Worm (Caenorhabditis elegans) whole organism, L4/young adult: Measurements from ENCODE around the gene ZK177.12.

ENCODE experiments used
- W03F9.2 ChIP-seq: fragments of 150-350 bp; optimal IDR thresholded peaks from 2 replicates; lab custom pipeline; 2014; ENCODE audit warnings: missing biosample characterization, missing genetic modification characterization
- dao-5 ChIP-seq: sonication (generic microtip); optimal IDR thresholded peaks from 2 replicates; lab custom pipeline; 2016; ENCODE audit warnings: missing genotype, missing genetic modification characterization, moderate library complexity, missing compliant biosample characterization
- him-1 ChIP-seq: sonication (generic microtip); optimal IDR thresholded peaks from 2 replicates; lab custom pipeline; 2016; ENCODE audit warnings: missing genotype, missing genetic modification reagents, missing genetic modification characterization, missing compliant biosample characterization

The ZK177.12 gene

DNA sequence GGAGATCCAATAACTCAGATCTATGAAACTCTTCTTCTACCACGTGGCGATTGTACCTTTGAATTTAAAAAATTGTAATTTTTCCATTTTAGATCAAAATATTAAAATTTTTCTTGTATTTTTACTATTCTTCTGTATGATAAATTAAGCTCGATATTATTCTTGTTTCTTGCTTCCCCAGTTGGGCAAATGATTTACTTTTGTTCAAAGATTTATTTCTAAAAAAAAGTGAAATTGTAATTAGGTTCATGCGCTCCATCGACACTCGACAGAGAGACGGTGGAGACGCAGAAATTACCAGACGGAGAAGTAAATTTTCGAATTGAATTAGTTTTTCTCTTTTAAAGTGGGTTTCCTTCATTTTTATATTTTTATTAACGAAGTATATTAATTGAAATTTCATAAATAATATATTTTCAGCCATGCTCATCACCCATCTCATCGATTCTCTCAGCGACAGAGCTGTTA, 15.7 kb upstream of the ZK177.12 start, which contains the start of gene npp-24:
TSS of gene npp-24 (plus strand) at position 51 of the 468 bp plus-strand sequence.
- no peak for TF ChIP-seq W03F9.2
- TF ChIP-seq him-1 (tag; lab: Kevin White, UChicago) = no peak
- no peak for TF ChIP-seq dao-5 (tag; lab: Kevin White, UChicago)

DNA sequence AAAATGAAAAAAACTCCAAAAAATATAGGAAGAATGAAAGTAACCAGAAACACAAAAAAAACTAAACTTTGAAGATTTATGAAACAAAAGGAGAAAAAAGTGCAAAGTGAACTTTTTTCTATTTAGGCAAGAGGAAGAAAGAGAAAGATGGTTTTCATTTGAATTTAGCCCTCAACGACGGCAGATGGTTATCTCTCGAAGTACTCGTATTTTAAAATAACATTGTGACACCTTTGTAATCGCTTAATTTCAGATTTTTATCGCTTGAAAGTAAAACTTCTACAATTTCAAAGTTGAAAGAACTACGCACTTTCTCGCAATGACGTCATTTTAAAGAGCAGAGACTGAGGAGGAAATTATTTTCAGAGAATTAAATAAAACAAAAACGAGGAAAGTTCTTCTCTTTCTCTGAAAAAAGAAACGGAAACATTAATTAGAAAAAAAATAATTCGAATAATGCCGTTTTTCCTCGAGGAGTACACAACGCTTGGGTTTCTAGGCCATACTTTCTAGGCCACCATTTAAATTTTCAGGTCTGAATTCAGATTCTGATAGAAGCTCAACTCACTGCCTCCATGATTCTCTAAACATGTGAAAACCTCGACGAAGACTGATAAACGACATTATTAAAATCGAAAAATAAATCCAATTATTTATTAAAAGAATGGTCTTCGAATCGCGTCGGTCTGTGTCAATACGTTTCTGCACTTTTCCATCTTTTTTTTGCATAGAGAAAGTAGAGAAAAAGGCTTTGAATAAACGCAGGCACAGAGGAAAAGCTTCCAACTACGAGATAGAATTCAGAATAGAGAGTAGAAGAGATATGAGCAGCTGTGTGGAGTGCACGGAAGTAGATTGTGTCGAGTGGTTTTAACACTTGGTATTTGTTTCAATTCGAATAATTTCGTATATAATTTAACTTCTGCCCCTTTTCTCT, 9.8 kb upstream of the ZK177.12 start:
- TF ChIP-seq dao-5 (tag; lab: Kevin White, UChicago) = no peak
- no peak for TF ChIP-seq W03F9.2
- no peak for TF ChIP-seq him-1 (tag; lab: Kevin White, UChicago)

DNA sequence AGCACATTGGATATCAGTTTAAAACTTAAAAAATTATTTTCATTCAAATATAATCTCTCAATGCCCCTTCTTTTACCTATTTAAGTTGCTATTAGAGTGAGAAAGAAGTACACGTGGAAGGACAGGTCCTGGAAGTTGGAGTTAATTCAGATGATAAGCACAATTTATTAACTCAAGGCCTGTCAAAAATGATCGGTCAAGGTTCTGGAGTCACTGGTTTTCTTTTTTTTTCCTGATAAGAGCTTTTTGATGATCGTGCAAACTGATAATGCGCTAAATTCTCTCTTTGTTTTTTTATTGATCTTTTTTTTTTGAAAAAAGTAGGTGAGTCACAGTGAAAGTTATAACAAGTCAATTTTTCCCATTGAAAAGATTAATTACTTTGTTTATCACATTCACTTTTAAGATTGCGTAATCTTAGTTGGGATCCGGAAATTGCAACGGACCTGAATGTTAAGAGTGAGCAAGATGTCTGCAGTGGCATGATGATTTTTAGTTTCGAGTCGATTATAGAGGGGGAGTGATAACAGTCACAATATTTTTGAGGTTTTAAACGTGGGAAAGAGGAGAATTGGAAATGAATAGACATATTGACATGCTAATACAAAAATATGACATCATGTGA, 8.9 kb upstream of the ZK177.12 start:
- TF ChIP-seq him-1 (tag; lab: Kevin White, UChicago) (no peak), dao-5 (tag; lab: Kevin White, UChicago) (no peak), W03F9.2 (no peak)

DNA sequence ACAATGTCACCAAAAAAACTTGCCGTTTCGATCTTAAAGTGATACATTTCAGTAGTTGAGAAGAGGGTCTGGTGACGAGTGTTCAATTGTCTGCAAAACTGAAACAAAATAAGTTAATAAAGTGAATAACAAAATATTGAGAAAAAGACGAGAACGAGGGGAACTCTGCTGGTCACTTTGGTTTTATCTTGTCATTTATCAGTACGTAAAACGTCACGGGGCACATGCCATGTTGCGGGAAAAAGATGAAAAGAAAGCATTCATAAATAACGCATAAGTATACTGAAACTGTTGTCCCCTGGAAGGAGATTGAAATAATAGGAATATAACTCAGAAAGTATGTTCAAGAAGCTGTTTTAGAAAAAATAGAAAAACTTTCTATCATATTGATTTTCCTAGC, 6.7 kb upstream of the ZK177.12 start, which contains the start of gene sahd-1:
TSS of gene sahd-1 (minus strand) at position 100 of the 400 bp plus-strand sequence.
- no peak for TF ChIP-seq him-1 (tag; lab: Kevin White, UChicago)
- no peak for TF ChIP-seq W03F9.2
- no peak for TF ChIP-seq dao-5 (tag; lab: Kevin White, UChicago)

DNA sequence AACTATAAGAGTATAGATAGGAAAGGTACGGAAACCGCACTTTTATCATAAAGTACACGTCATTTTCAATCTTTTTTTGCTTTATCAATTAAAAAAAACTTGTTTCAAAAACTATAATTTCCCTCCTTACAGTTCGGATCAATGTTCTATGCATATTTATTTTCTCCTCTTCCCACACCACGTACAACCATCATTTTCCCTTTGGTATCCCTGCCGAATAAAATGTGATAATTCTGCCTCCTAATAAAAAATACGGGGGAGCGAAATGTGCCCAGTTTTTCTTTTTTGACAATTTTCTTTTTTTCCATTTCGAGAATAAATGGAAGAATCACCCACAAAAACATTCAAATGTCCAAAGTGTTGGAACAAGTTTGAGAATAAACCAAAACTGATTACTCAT, 6.0 kb upstream of the ZK177.12 start, which contains the start of gene ZK177.3:
TSS of gene ZK177.3 (plus strand) at position 301 of the 400 bp plus-strand sequence.
- no peak for TF ChIP-seq dao-5 (tag; lab: Kevin White, UChicago)
- no peak for TF ChIP-seq him-1 (tag; lab: Kevin White, UChicago)
- no peak for TF ChIP-seq W03F9.2

DNA sequence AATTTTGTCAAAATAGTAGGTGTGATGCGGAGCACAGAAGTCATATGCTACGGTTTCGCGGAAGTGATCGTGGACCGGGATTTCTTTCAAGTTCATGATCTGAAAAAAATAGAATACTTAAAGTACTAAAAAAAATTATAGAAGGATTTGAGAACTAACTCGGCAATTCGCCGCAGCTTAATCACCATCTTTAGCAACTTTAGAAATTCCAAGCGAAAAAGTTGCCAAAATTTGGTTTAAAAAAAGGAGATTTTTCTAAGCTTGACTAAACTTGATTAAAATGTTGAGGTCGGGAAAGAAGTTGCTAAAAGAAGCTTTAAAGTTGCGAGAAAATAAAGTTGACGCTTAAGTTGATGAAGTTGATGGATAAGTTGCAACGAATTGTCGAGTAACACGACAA, 3.9 kb upstream of the ZK177.12 start, which contains the start of gene ZK177.9:
TSS of gene ZK177.9 (minus strand) at position 101 of the 400 bp plus-strand sequence.
- no peak for TF ChIP-seq W03F9.2
- no peak for TF ChIP-seq him-1 (tag; lab: Kevin White, UChicago)
- no peak for TF ChIP-seq dao-5 (tag; lab: Kevin White, UChicago)

DNA sequence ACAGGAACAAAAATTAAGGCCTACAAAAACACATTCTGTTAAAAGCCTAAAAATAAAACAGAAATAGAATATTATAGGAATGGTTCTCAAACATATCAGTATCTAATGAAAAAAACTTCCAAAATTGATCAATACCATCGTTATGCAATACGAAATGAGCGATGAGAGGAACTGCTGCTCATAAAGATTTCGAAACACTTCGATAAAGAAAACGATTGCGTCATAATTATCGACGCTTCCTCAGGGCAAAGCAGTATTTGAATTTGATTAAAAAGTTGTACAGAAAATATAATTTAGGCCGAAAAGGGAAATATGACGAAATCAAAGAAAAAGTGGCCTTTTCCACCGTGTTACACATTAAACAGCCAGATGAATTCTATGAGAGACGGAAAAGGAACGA, 3.5 kb upstream of the ZK177.12 start:
- TF ChIP-seq him-1 (tag; lab: Kevin White, UChicago) = no peak
- no peak for TF ChIP-seq W03F9.2
- no peak for TF ChIP-seq dao-5 (tag; lab: Kevin White, UChicago)

DNA sequence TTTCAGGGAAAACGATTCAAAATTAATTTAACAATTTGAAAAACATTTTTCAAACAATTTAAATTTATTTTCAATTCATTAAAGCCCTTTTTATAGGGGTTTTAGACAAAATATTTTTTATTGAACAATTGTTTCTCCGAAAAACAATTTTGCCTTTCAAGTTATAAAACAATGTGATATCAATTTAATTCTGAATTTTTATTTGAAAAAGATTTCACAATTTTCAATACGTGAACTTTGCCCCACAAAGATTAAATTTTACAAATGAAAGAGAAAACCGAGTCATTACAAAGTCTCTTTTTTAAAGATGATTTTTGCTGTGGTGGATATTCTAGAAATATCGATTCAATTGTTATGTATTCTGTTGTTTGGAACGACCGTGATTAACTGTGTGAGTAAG, 2.6 kb upstream of the ZK177.12 start, which contains the start of gene ZK177.2:
TSS of gene ZK177.2 (plus strand) at position 301 of the 400 bp plus-strand sequence.
- TF ChIP-seq dao-5 (tag; lab: Kevin White, UChicago) (no peak), W03F9.2 (no peak), him-1 (tag; lab: Kevin White, UChicago) (no peak)

DNA sequence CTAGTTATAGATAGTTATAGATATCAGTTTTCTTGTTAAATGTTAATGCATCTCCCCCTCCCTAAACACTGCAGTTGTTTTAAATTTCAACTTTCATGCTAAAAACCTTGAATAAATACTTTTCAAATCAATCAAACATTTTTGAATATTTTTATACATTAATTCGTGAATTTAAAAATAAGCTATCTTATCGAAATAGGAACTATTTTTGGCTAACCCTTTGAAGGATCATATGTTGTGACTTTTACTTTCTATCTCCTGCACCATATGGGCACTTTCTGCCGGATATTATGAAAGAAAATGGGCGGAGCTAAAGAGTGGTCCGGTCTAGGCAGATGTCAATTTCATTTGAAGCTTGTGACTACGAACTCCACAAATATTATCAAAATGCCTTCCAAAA, 1.1 kb downstream of the ZK177.12 start, which contains the start of gene ZK177.11:
TSS of gene ZK177.11 (plus strand) at position 301 of the 400 bp plus-strand sequence.
- TF ChIP-seq dao-5 (tag; lab: Kevin White, UChicago) (no peak), W03F9.2 (no peak), him-1 (tag; lab: Kevin White, UChicago) (no peak)

DNA sequence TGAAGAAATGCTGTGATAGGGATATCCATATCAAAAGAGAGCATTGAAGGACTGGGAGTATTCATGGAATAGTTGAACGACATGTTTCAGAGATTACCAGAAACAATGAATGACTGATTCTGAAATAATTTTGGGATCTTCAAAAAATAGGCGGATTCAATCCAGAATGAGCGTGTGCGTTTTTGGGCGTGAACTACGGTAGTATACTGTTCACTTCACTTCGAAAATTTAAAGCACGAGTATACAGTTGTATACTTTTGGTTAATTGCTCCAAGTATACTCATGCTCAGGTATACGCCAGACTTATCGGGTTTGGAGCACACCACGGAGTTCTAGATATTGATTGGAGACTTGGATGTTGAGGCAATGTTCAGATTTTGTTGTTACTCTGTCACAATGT, 3.8 kb downstream of the ZK177.12 start, which contains the start of gene tbx-35:
TSS of gene tbx-35 (minus strand) at position 101 of the 400 bp plus-strand sequence.
- TF ChIP-seq dao-5 (tag; lab: Kevin White, UChicago) (no peak), him-1 (tag; lab: Kevin White, UChicago) (no peak), W03F9.2 (no peak)

DNA sequence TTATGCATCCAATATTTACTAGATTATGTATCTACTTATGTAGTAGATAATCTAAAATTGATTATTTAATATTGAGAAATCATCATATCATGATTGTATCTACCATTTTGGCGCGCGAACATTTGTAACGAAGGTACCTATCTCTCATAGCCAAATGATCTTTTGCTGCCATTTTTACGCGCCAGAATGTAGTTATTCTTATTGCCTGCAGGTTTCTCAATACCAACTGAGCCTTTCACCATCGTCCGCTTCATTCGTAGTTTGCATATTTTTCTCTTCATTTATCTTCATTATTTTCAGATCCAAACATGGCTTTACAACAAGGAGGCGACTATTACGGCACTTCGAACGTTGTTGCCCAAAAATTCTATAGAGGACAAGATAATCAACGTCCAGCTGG, 6.3 kb downstream of the ZK177.12 start, which contains the start of gene ZK177.1:
TSS of gene ZK177.1 (plus strand) at position 301 of the 400 bp plus-strand sequence.
- TF ChIP-seq dao-5 (tag; lab: Kevin White, UChicago) (no peak), him-1 (tag; lab: Kevin White, UChicago) (no peak), W03F9.2 (no peak)

DNA sequence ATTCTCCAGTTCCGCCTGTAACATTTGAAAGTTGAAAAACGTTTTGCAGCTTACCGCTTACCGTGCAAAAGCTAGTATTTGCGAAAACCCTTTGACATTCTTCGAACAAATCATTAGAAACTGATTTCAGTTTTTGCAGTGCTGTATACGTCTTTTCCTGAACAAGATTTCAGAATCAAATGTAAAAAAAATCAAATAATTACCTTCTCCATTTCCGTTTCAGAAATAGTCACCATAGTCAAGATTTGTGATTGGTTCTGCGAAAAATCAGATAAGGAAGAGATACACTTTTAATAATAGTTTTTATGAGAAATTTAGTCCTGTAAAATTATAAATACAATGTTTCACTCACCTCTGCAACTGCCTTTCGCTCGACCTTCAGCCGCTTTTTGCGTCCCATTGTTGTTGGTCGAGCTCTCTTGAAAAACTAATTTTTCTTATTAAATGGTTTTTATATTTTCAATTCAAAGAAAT, 10.4 kb downstream of the ZK177.12 start, which contains the start of gene C17C3.9:
TSS of gene C17C3.9 (minus strand) at position 424 of the 474 bp plus-strand sequence.
- TF ChIP-seq him-1 (tag; lab: Kevin White, UChicago) (no peak), dao-5 (tag; lab: Kevin White, UChicago) (no peak), W03F9.2 (no peak)

DNA sequence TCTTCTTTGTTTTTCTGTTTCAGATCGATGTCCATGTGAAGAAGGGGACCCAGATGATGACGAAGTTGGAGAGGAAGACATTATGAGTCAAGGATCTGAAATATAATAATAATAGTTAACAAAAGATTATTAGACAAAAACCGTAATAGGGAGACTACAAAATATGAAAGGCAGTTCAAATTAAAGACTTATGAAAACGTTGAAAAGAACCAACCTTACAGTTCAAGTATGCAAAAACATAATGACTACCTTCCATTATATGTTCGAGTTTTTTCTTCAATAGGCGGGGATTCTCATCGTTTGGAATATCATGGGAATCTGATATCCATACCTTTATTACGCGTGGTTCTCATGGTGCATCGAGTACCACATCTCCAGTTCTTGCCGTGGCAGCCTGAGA, 12.1 kb downstream of the ZK177.12 start, which contains the start of gene hlh-26:
TSS of gene hlh-26 (minus strand) at position 101 of the 400 bp plus-strand sequence.
- TF ChIP-seq W03F9.2 (no peak), him-1 (tag; lab: Kevin White, UChicago) (no peak), dao-5 (tag; lab: Kevin White, UChicago) (no peak)
